Worm (Caenorhabditis elegans) whole organism, L2 larva: ENCODE results near the gene cpr-5.

Source experiments
- mdl-1 ChIP-seq, 2 experiments: fragments of 150-350 bp in 1 of 2; sonication (generic microtip) in 1 of 2; optimal IDR thresholded peaks; 2 replicates each; lab custom pipeline; 2017; ENCODE audit warnings: missing biosample characterization in 2 of 2, missing genetic modification characterization in 2 of 2
- unc-62 ChIP-seq: fragments of 150-350 bp; optimal IDR thresholded peaks from 2 replicates; lab custom pipeline; 2014; ENCODE audit warnings: missing biosample characterization, missing genetic modification reagents, missing genetic modification characterization

- TF ChIP-seq mdl-1 (tag; optimal IDR thresholded peaks at IDR 0.05; lab: Kevin White, UChicago): no peak
- TF ChIP-seq unc-62 (GFP tag; lab: Kevin White, UChicago): no peak
These were observed 13.7 kb downstream of the cpr-5 start for ce11 chrV:1120101-1120500.
